Worm (Caenorhabditis elegans) whole organism, L4 larva: Measurements from ENCODE around the gene nhr-47.

ENCODE experiments used
- D1046.2 ChIP-seq: fragments of 200-800 bp; sonication (Bioruptor generic); IDR thresholded peaks from 2 replicates; pipeline ENCODE4 v1.3.6; 2022; ENCODE audit warnings: missing genetic modification characterization, missing compliant biosample characterization
- F10B5.3 ChIP-seq: sonication (generic microtip); optimal IDR thresholded peaks from 2 replicates; lab custom pipeline; 2016; ENCODE audit warnings: mild to moderate bottlenecking, missing genetic modification characterization, missing compliant biosample characterization
- F26F4.8 ChIP-seq: fragments of 200-800 bp; sonication (Bioruptor generic); conservative IDR thresholded peaks from 2 replicates; pipeline ENCODE4 v1.3.6; 2022; ENCODE audit warnings: missing genetic modification characterization, missing compliant biosample characterization
- F37D6.2 ChIP-seq: sonication (generic microtip); optimal IDR thresholded peaks from 2 replicates; lab custom pipeline; 2016; ENCODE audit warnings: mild to moderate bottlenecking, missing genetic modification characterization, missing compliant biosample characterization
- T20F7.1 ChIP-seq: fragments of 200-800 bp; sonication (Bioruptor generic); optimal IDR thresholded peaks from 2 replicates; lab custom pipeline; 2018; ENCODE audit warnings: mild to moderate bottlenecking, missing genetic modification characterization, missing compliant biosample characterization
- T26A8.4 ChIP-seq: fragments of 200-800 bp; sonication (Bioruptor generic); IDR thresholded peaks from 2 replicates; pipeline ENCODE4 v1.3.6; 2022; ENCODE audit warnings: missing genetic modification characterization, missing compliant biosample characterization
- Y48G9A.11 ChIP-seq: fragments of 200-800 bp; sonication (Bioruptor generic); IDR thresholded peaks from 2 replicates; pipeline ENCODE4 v1.3.6; 2022; ENCODE audit warnings: missing genetic modification reagents, missing genetic modification characterization, missing compliant biosample characterization
- ZK546.5 ChIP-seq, 2 experiments: sonication (generic microtip); optimal IDR thresholded peaks; 2 replicates each; lab custom pipeline; 2017; ENCODE audit warnings: missing biosample characterization in 2 of 2, missing genetic modification characterization in 2 of 2
- aha-1 ChIP-seq: fragments of 150-350 bp; peaks from one replicate; lab custom pipeline; 2014; ENCODE audit warnings: missing biosample characterization, missing genetic modification characterization
- ama-1 ChIP-seq: fragments of 150-350 bp; optimal IDR thresholded peaks from 2 replicates; lab custom pipeline; 2014; ENCODE audit warnings: inconsistent platforms, mixed read lengths
- attf-4 ChIP-seq: sonication (generic microtip); optimal IDR thresholded peaks from 3 replicates; lab custom pipeline; 2017; ENCODE audit warnings: missing biosample characterization, missing genetic modification characterization
- ceh-28 ChIP-seq: fragments of 150-350 bp; optimal IDR thresholded peaks from 2 replicates; lab custom pipeline; 2014; ENCODE audit warnings: missing biosample characterization, missing genetic modification reagents, missing genetic modification characterization
- ceh-82 ChIP-seq: sonication (generic microtip); optimal IDR thresholded peaks from 2 replicates; lab custom pipeline; 2017; ENCODE audit warnings: missing biosample characterization, missing genetic modification characterization
- cey-2 ChIP-seq: sonication (generic microtip); optimal IDR thresholded peaks from 3 replicates; lab custom pipeline; 2017; ENCODE audit warnings: missing genetic modification characterization, mild to moderate bottlenecking, missing compliant biosample characterization, antibody characterized with exemption, borderline replicate concordance; ENCODE audit not compliant: insufficient read depth
- daf-19 ChIP-seq: fragments of 200-800 bp; sonication (Bioruptor generic); conservative IDR thresholded peaks from 2 replicates; pipeline ENCODE4 v1.3.6; 2022; ENCODE audit warnings: missing genetic modification characterization, missing compliant biosample characterization
- dmd-6 ChIP-seq: fragments of 200-800 bp; sonication (Bioruptor generic); IDR thresholded peaks from 2 replicates; pipeline ENCODE4 v1.3.6; 2022; ENCODE audit warnings: missing genetic modification reagents, missing genetic modification characterization, missing compliant biosample characterization
- dpl-1 ChIP-seq: fragments of 150-350 bp; optimal IDR thresholded peaks from 2 replicates; lab custom pipeline; 2014; ENCODE audit warnings: missing biosample characterization, missing genetic modification reagents, missing genetic modification characterization
- duxl-1 ChIP-seq: sonication (generic microtip); optimal IDR thresholded peaks from 2 replicates; lab custom pipeline; 2016; ENCODE audit warnings: mild to moderate bottlenecking, missing genetic modification characterization, moderate library complexity, missing compliant biosample characterization; ENCODE audit not compliant: poor library complexity
- hlh-11 ChIP-seq: fragments of 200-800 bp; sonication (Bioruptor generic); optimal IDR thresholded peaks from 2 replicates; lab custom pipeline; 2018; ENCODE audit warnings: mild to moderate bottlenecking, missing genetic modification characterization, missing compliant biosample characterization
- hlh-30 ChIP-seq: sonication (generic microtip); optimal IDR thresholded peaks from 2 replicates; lab custom pipeline; 2017; ENCODE audit warnings: antibody characterized with exemption, mild to moderate bottlenecking, missing genetic modification characterization, missing compliant biosample characterization; ENCODE audit not compliant: insufficient read depth
- jun-1 ChIP-seq: fragments of 150-350 bp; optimal IDR thresholded peaks from 2 replicates; lab custom pipeline; 2014; ENCODE audit warnings: missing biosample characterization, missing genetic modification reagents, missing genetic modification characterization
- lin-1 ChIP-seq: fragments of 200-800 bp; sonication (Bioruptor generic); IDR thresholded peaks from 2 replicates; pipeline ENCODE4 v1.3.6; 2022; ENCODE audit warnings: missing genetic modification reagents, missing genetic modification characterization, missing compliant biosample characterization
- lin-13 ChIP-seq: fragments of 150-350 bp; optimal IDR thresholded peaks from 2 replicates; lab custom pipeline; 2014; ENCODE audit warnings: missing biosample characterization, missing genetic modification reagents, missing genetic modification characterization
- lin-38 ChIP-seq: fragments of 200-800 bp; sonication (Bioruptor generic); IDR thresholded peaks from 2 replicates; pipeline ENCODE4 v1.3.6; 2022; ENCODE audit warnings: missing genetic modification reagents, missing genetic modification characterization, missing compliant biosample characterization
- lin-39 ChIP-seq: fragments of 150-350 bp; optimal IDR thresholded peaks from 2 replicates; lab custom pipeline; 2014; ENCODE audit warnings: missing biosample characterization, missing genetic modification reagents, missing genetic modification characterization
- lsy-2 ChIP-seq, 2 experiments: fragments of 150-350 bp in 1 of 2; sonication (generic microtip) in 1 of 2; optimal IDR thresholded peaks; 2 replicates each; lab custom pipeline; 2014 to 2017; ENCODE audit warnings: missing biosample characterization in 2 of 2, missing genetic modification characterization in 2 of 2
- madf-5 ChIP-seq, 2 experiments: fragments of 200-800 bp; sonication (Bioruptor generic); IDR thresholded peaks; 2 replicates each; pipeline ENCODE4 v1.3.6; 2022; ENCODE audit warnings: missing compliant biosample characterization in 2 of 2, missing genetic modification characterization in 2 of 2
- mdl-1 ChIP-seq, 2 experiments: fragments of 150-350 bp in 1 of 2; sonication (generic microtip) in 1 of 2; optimal IDR thresholded peaks; 2 replicates each; lab custom pipeline; 2014 to 2017; ENCODE audit warnings: missing biosample characterization in 2 of 2, missing genetic modification characterization in 2 of 2
- mdt-29 ChIP-seq: fragments of 200-800 bp; sonication (Bioruptor generic); IDR thresholded peaks from 2 replicates; pipeline ENCODE4 v1.3.6; 2022; ENCODE audit warnings: missing genetic modification reagents, missing genetic modification characterization, missing compliant biosample characterization
- mes-2 ChIP-seq: sonication (generic microtip); optimal IDR thresholded peaks from 2 replicates; lab custom pipeline; 2016; ENCODE audit warnings: missing genotype, mild to moderate bottlenecking, missing genetic modification characterization, missing compliant biosample characterization; ENCODE audit not compliant: poor library complexity, severe bottlenecking
- mxl-2 ChIP-seq: fragments of 200-800 bp; sonication (Bioruptor generic); conservative IDR thresholded peaks from 2 replicates; pipeline ENCODE4 v1.3.6; 2022; ENCODE audit warnings: missing genetic modification reagents, missing genetic modification characterization, missing compliant biosample characterization
- mxl-3 ChIP-seq: fragments of 200-800 bp; sonication (Bioruptor generic); optimal IDR thresholded peaks from 2 replicates; lab custom pipeline; 2018; ENCODE audit warnings: mild to moderate bottlenecking, missing genetic modification characterization, missing compliant biosample characterization
- nhr-10 ChIP-seq: fragments of 150-350 bp; optimal IDR thresholded peaks from 2 replicates; lab custom pipeline; 2014; ENCODE audit warnings: missing biosample characterization, missing genetic modification characterization
- nhr-41 ChIP-seq: fragments of 200-800 bp; sonication (Bioruptor generic); IDR thresholded peaks from 2 replicates; pipeline ENCODE4 v1.3.6; 2022; ENCODE audit warnings: missing genetic modification reagents, missing genetic modification characterization, missing compliant biosample characterization
- nhr-42 ChIP-seq: fragments of 200-800 bp; sonication (Bioruptor generic); IDR thresholded peaks from 2 replicates; pipeline ENCODE4 v1.3.6; 2022; ENCODE audit warnings: missing genetic modification characterization, missing compliant biosample characterization
- nhr-48 ChIP-seq: sonication (generic microtip); optimal IDR thresholded peaks from 2 replicates; lab custom pipeline; 2016; ENCODE audit warnings: mild to moderate bottlenecking, missing genetic modification characterization, missing compliant biosample characterization
- nhr-6 ChIP-seq: fragments of 150-350 bp; optimal IDR thresholded peaks from 2 replicates; lab custom pipeline; 2014; ENCODE audit warnings: missing biosample characterization, missing genetic modification characterization
- nhr-76 ChIP-seq: fragments of 150-350 bp; optimal IDR thresholded peaks from 2 replicates; lab custom pipeline; 2014; ENCODE audit warnings: missing biosample characterization, missing genetic modification characterization
- pha-4 ChIP-seq, 2 experiments: fragments of 150-350 bp in 1 of 2; fragments of 200-800 bp in 1 of 2; sonication (Bioruptor generic) in 1 of 2; IDR thresholded peaks in 1 of 2; optimal IDR thresholded peaks in 1 of 2; 2 replicates each; pipeline versions ENCODE4 v1.3.6 to Lab custom; 2014 to 2022; ENCODE audit warnings: missing genetic modification characterization in 2 of 2, missing genetic modification reagents in 2 of 2, missing biosample characterization in 1 of 2, missing compliant biosample characterization in 1 of 2
- pqm-1 ChIP-seq: sonication (generic microtip); optimal IDR thresholded peaks from 2 replicates; lab custom pipeline; 2017; ENCODE audit warnings: missing biosample characterization, missing genetic modification characterization
- snpc-4 ChIP-seq: fragments of 150-350 bp; optimal IDR thresholded peaks from 2 replicates; lab custom pipeline; 2014; ENCODE audit warnings: missing biosample characterization, missing genetic modification characterization
- spr-3 ChIP-seq: fragments of 200-800 bp; sonication (Bioruptor generic); optimal IDR thresholded peaks from 2 replicates; lab custom pipeline; 2018; ENCODE audit warnings: mild to moderate bottlenecking, missing genetic modification characterization, missing compliant biosample characterization
- unc-130 ChIP-seq: sonication (generic microtip); optimal IDR thresholded peaks from 2 replicates; lab custom pipeline; 2016; ENCODE audit warnings: missing genetic modification reagents, missing genetic modification characterization, missing compliant biosample characterization
- unc-39 ChIP-seq: sonication (generic microtip); optimal IDR thresholded peaks from 2 replicates; lab custom pipeline; 2017; ENCODE audit warnings: missing biosample characterization, missing genetic modification characterization
- unc-62 ChIP-seq, 3 experiments: fragments of 150-350 bp in 1 of 3; sonication (generic microtip); optimal IDR thresholded peaks in 2 of 3; peaks in 1 of 3; 1 replicate in 1 of 3; 2 replicates in 2 of 3; lab custom pipeline; 2014 to 2017; ENCODE audit warnings: missing biosample characterization in 3 of 3, missing genetic modification characterization in 3 of 3, missing genetic modification reagents in 3 of 3, missing genotype in 1 of 3
- zag-1 ChIP-seq: fragments of 150-350 bp; optimal IDR thresholded peaks from 2 replicates; lab custom pipeline; 2014; ENCODE audit warnings: missing biosample characterization, missing genetic modification characterization
- zfp-3 ChIP-seq: fragments of 200-800 bp; sonication (Bioruptor generic); conservative IDR thresholded peaks from 2 replicates; pipeline ENCODE4 v1.3.6; 2022; ENCODE audit warnings: missing genetic modification reagents, missing genetic modification characterization, missing compliant biosample characterization
- zip-11 ChIP-seq: fragments of 200-800 bp; sonication (Bioruptor generic); IDR thresholded peaks from 2 replicates; pipeline ENCODE4 v1.3.6; 2022; ENCODE audit warnings: missing genetic modification characterization, missing compliant biosample characterization
- ztf-11 ChIP-seq: fragments of 150-350 bp; optimal IDR thresholded peaks from 2 replicates; lab custom pipeline; 2014; ENCODE audit warnings: missing biosample characterization, missing genetic modification characterization
- ztf-7 ChIP-seq: fragments of 150-350 bp; optimal IDR thresholded peaks from 2 replicates; lab custom pipeline; 2014; ENCODE audit warnings: missing biosample characterization, missing genetic modification characterization

Gene nhr-47

ce11 chrV:5504807-5505442 lies at the start of gene nhr-47, which contains the start of gene dnj-19:
Gene nhr-47, plus strand, starts transcription at chrV:5505253.
Gene dnj-19, minus strand, starts transcription at chrV:5504857.
- peak; percentile 90 for TF ChIP-seq mes-2 (tag; lab: Kevin White, UChicago)
- peak; percentile 83 for TF ChIP-seq hlh-30 (tag; lab: Kevin White, UChicago)
- no peak for TF ChIP-seq D1046.2
- no peak for TF ChIP-seq nhr-10 (tag; lab: Kevin White, UChicago)
- no peak for TF ChIP-seq lin-1 (GFP tag; lab: Robert Waterston, UW)
- TF ChIP-seq Y48G9A.11: peak; percentile 45; the same call in 1 of the 2 replicates
- no peak for TF ChIP-seq attf-4 (tag; lab: Kevin White, UChicago)
- TF ChIP-seq jun-1: peak; percentile 67
- TF ChIP-seq F37D6.2 (tag; lab: Kevin White, UChicago): peak; percentile 91
- TF ChIP-seq mdt-29 (GFP tag; lab: Robert Waterston, UW): peak; percentile 75
- peak; percentile 75 for TF ChIP-seq F10B5.3 (tag; lab: Kevin White, UChicago)
- peak; percentile 66 for TF ChIP-seq unc-130 (GFP tag; lab: Kevin White, UChicago)
- TF ChIP-seq unc-62 (GFP tag; optimal IDR thresholded peaks at IDR 0.05 in 1 of 2; lab: Kevin White, UChicago): peak in 1 of 2 experiments; percentile 98
- no peak for TF ChIP-seq unc-62 (tag; optimal IDR thresholded peaks at IDR 0.05; lab: Kevin White, UChicago)
- no peak for TF ChIP-seq unc-39 (tag; lab: Kevin White, UChicago)
- TF ChIP-seq mdl-1 (tag; optimal IDR thresholded peaks at IDR 0.05; lab: Kevin White, UChicago): peak in 1 of 2 experiments; percentile 52
- TF ChIP-seq aha-1 (tag; lab: Kevin White, UChicago): peak; percentile 99
- peak; percentile 49 for TF ChIP-seq ama-1
- peak; percentile 91 for TF ChIP-seq nhr-42 (GFP tag; lab: Robert Waterston, UW)
- TF ChIP-seq zip-11 (GFP tag; lab: Robert Waterston, UW): no peak
- peak; percentile 93 for TF ChIP-seq hlh-11
- no peak for TF ChIP-seq daf-19
- TF ChIP-seq madf-5 (GFP tag; IDR thresholded peaks at IDR 0.05; lab: Robert Waterston, UW): no peak
- TF ChIP-seq lin-13: peak; percentile 89
- TF ChIP-seq ztf-11 (tag; lab: Kevin White, UChicago): no peak
- TF ChIP-seq ztf-7 (tag; lab: Kevin White, UChicago): peak; percentile 81
- no peak for TF ChIP-seq zag-1 (tag; lab: Kevin White, UChicago)
- TF ChIP-seq zfp-3 (GFP tag; lab: Robert Waterston, UW): peak; percentile 88
- TF ChIP-seq ZK546.5 (tag; optimal IDR thresholded peaks at IDR 0.05; lab: Kevin White, UChicago): no peak
- TF ChIP-seq nhr-41: no peak
- peak; percentile 82 for TF ChIP-seq duxl-1
- TF ChIP-seq pqm-1 (tag; lab: Kevin White, UChicago): no peak
- peak; percentile 90 for TF ChIP-seq spr-3 (GFP tag; lab: Kevin White, UChicago)
- TF ChIP-seq F26F4.8: no peak
- TF ChIP-seq T20F7.1 (GFP tag; lab: Kevin White, UChicago): peak; percentile 88
- no peak for TF ChIP-seq mxl-2
- no peak for TF ChIP-seq ceh-28 (tag; lab: Kevin White, UChicago)
- peak; percentile 96 for TF ChIP-seq T26A8.4
- peak; percentile 79 for TF ChIP-seq mxl-3 (GFP tag; lab: Kevin White, UChicago)
- no peak for TF ChIP-seq ceh-82 (tag; lab: Kevin White, UChicago)
- TF ChIP-seq lin-38: peak; percentile 91
- TF ChIP-seq dmd-6: peak; percentile 93
- TF ChIP-seq lsy-2 (tag; optimal IDR thresholded peaks at IDR 0.05; lab: Kevin White, UChicago): peak; percentile 54 to 92
- TF ChIP-seq nhr-48 (tag; lab: Kevin White, UChicago): peak; percentile 77
- no peak for TF ChIP-seq lin-39 (tag; lab: Kevin White, UChicago)
- peak; percentile 84 for TF ChIP-seq pha-4 (GFP tag; IDR thresholded peaks at IDR 0.05; lab: Robert Waterston, UW)
- no peak for TF ChIP-seq pha-4 (tag; optimal IDR thresholded peaks at IDR 0.05; lab: Kevin White, UChicago)
- TF ChIP-seq cey-2 (tag; lab: Kevin White, UChicago): no peak
- no peak for TF ChIP-seq nhr-76
- no peak for TF ChIP-seq snpc-4
- TF ChIP-seq dpl-1: peak; percentile 87
- peak; percentile 52 for TF ChIP-seq nhr-6 (tag; lab: Kevin White, UChicago)
